Worm (Caenorhabditis elegans) whole organism, midembryonic: ENCODE results near the gene T04A11.4.

Source experiments
- T22C8.4 ChIP-seq: fragments of 200-800 bp; sonication (Bioruptor generic); IDR thresholded peaks from 2 replicates; pipeline ENCODE4 v1.3.6; 2022; ENCODE audit warnings: missing genetic modification characterization, missing compliant biosample characterization
- cog-1 ChIP-seq: sonication (generic microtip); optimal IDR thresholded peaks from 2 replicates; lab custom pipeline; 2016; ENCODE audit warnings: missing genetic modification characterization, missing compliant biosample characterization
- flt-1 ChIP-seq: fragments of 200-800 bp; sonication (Bioruptor generic); IDR thresholded peaks from 2 replicates; pipeline ENCODE4 v1.3.6; 2022; ENCODE audit warnings: missing genetic modification characterization, missing compliant biosample characterization
- klf-2 ChIP-seq: fragments of 200-800 bp; sonication (Bioruptor generic); conservative IDR thresholded peaks from 2 replicates; pipeline ENCODE4 v1.3.6; 2022; ENCODE audit warnings: missing genetic modification reagents, missing genetic modification characterization, missing compliant biosample characterization
- med-1 ChIP-seq: sonication (generic microtip); optimal IDR thresholded peaks from 2 replicates; lab custom pipeline; 2017; ENCODE audit warnings: missing genetic modification characterization, mild to moderate bottlenecking, missing compliant biosample characterization, antibody characterized with exemption, missing genetic modification reagents; ENCODE audit not compliant: insufficient read depth
- ref-1 ChIP-seq: fragments of 200-800 bp; sonication (Bioruptor generic); conservative IDR thresholded peaks from 2 replicates; pipeline ENCODE4 v1.3.6; 2022; ENCODE audit warnings: missing genetic modification reagents, missing genetic modification characterization, missing compliant biosample characterization
- tab-1 ChIP-seq: fragments of 200-800 bp; sonication (Bioruptor generic); IDR thresholded peaks from 2 replicates; pipeline ENCODE4 v1.3.6; 2022; ENCODE audit warnings: missing genetic modification characterization, missing compliant biosample characterization
- ztf-23 ChIP-seq: fragments of 200-800 bp; sonication (Bioruptor generic); IDR thresholded peaks from 2 replicates; pipeline ENCODE4 v1.3.6; 2022; ENCODE audit warnings: missing genetic modification reagents, missing genetic modification characterization, missing compliant biosample characterization

DNA sequence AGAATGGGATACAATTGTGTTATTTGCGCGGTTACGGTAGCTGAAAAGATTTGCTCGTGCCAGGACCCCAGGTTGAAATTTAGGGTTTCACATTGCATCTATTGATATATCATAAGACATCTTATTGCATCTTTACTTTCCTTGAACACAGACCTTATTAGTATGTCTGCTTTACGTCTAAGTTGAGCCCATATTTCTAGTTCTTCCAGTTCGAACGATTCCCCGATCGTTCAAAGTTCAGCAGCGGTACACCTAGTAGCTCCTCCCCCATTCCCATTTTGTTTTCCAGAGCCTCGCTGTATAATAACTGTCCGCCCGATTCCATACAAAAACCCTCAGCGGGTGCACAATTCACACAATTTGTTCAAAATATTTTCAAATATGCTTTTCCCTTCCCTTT, 42.7 kb downstream of the T04A11.4 start, which contains the start of gene C25G4.17:
- TF ChIP-seq flt-1 (GFP tag; lab: Robert Waterston, UW) (no peak), med-1 (GFP tag; lab: Kevin White, UChicago) (no peak), klf-2 (no peak), cog-1 (no peak), ref-1 (GFP tag; lab: Robert Waterston, UW) (no peak), T22C8.4 (GFP tag; lab: Robert Waterston, UW) (no peak), tab-1 (GFP tag; lab: Robert Waterston, UW) (no peak), ztf-23 (no peak)
